Worm (Caenorhabditis elegans): ENCODE data around the gene T06D8.2.

ce11 chrII:11281666-11282065, 55.2 kb downstream of the T06D8.2 start, which contains the start of gene unc-130:
- TF ChIP-seq ama-1 (optimal IDR thresholded peaks at IDR 0.05) (no peak), pes-1 (GFP tag; IDR thresholded peaks at IDR 0.05) (no peak), F13C5.2 (tag; optimal IDR thresholded peaks at IDR 0.05) (no peak), ceh-13 (GFP tag; optimal IDR thresholded peaks at IDR 0.05) (no peak), ets-7 (tag; optimal IDR thresholded peaks at IDR 0.05) (no peak), aly-1 (tag; optimal IDR thresholded peaks at IDR 0.05) (no peak), hnd-1 (tag; optimal IDR thresholded peaks at IDR 0.05) (no peak), ceh-36 (tag; optimal IDR thresholded peaks at IDR 0.05) (no peak), flt-1 (GFP tag; IDR thresholded peaks at IDR 0.05) (no peak), hmg-4 (GFP tag; optimal IDR thresholded peaks at IDR 0.05) (no peak), tra-4 (tag; optimal IDR thresholded peaks at IDR 0.05) (no peak), sea-1 (GFP tag; conservative IDR thresholded peaks at IDR 0.05) (no peak), scrt-1 (GFP tag; IDR thresholded peaks at IDR 0.05) (no peak)

Data from whole organism, early embryonic.